Fruit fly (Drosophila melanogaster) whole organism, wandering third instar larva: ENCODE results near the gene Jon65Aiv.

Experiments used
- CG9705 ChIP-seq: fragments of 200-800 bp; sonication (Bioruptor generic); optimal IDR thresholded peaks from 2 replicates; lab custom pipeline; 2018; ENCODE audit warnings: missing biosample characterization, mild to moderate bottlenecking, missing genetic modification characterization
- CrebA ChIP-seq: fragments of 200-800 bp; sonication (Bioruptor generic); optimal IDR thresholded peaks from 2 replicates; lab custom pipeline; 2016; ENCODE audit warnings: missing biosample characterization, mild to moderate bottlenecking, missing genetic modification characterization, borderline replicate concordance
- Dfd ChIP-seq: fragments of >200 bp; optimal IDR thresholded peaks from 2 replicates; lab custom pipeline; 2017; ENCODE audit warnings: missing biosample characterization, missing genetic modification characterization
- Hr78 ChIP-seq: fragments of >200 bp; optimal IDR thresholded peaks from 2 replicates; lab custom pipeline; 2017; ENCODE audit warnings: missing biosample characterization, missing genetic modification characterization
- Hr83 ChIP-seq: fragments of 200-300 bp; sonication (Bioruptor generic); optimal IDR thresholded peaks from 2 replicates; lab custom pipeline; 2016; ENCODE audit warnings: missing biosample characterization, mild to moderate bottlenecking, missing genetic modification characterization, moderate library complexity; ENCODE audit not compliant: poor library complexity, severe bottlenecking
- Mio ChIP-seq: sonication (Bioruptor generic); optimal IDR thresholded peaks from 2 replicates; lab custom pipeline; 2016; ENCODE audit warnings: missing biosample characterization, missing genetic modification characterization
- N ChIP-seq: fragments of >200 bp; optimal IDR thresholded peaks from 2 replicates; lab custom pipeline; 2018; ENCODE audit warnings: missing biosample characterization, missing external identifiers, missing genetic modification characterization
- OdsH ChIP-seq: fragments of 200-800 bp; sonication (Bioruptor generic); optimal IDR thresholded peaks from 2 replicates; lab custom pipeline; 2016; ENCODE audit warnings: missing biosample characterization, mild to moderate bottlenecking, missing genetic modification characterization
- br ChIP-seq: fragments of 200-800 bp; sonication (Bioruptor generic); optimal IDR thresholded peaks from 2 replicates; lab custom pipeline; 2016; ENCODE audit warnings: missing biosample characterization, missing genetic modification characterization
- dl ChIP-seq, 2 experiments: fragments of 175-275, 200-275 bp in 1 of 2; fragments of 200-275 bp in 1 of 2; sonication (Bioruptor generic); optimal IDR thresholded peaks; lab custom pipeline; 2018; ENCODE audit warnings: mild to moderate bottlenecking in 2 of 2, missing biosample characterization in 2 of 2, missing genetic modification characterization in 2 of 2, moderate library complexity in 2 of 2; ENCODE audit not compliant: partially characterized antibody in 2 of 2, insufficient read depth in 1 of 2
- fru ChIP-seq: fragments of 200-800 bp; sonication (Bioruptor generic); optimal IDR thresholded peaks from 3 replicates; lab custom pipeline; 2016; ENCODE audit warnings: missing biosample characterization, mild to moderate bottlenecking, missing genetic modification characterization
- psq ChIP-seq: fragments of 200-800 bp; sonication (Bioruptor generic); optimal IDR thresholded peaks from 3 replicates; lab custom pipeline; 2017; ENCODE audit warnings: missing biosample characterization, mild to moderate bottlenecking, missing genetic modification characterization, moderate library complexity
- sage ChIP-seq: fragments of 200-800 bp; sonication (Bioruptor generic); optimal IDR thresholded peaks from 2 replicates; lab custom pipeline; 2016; ENCODE audit warnings: missing biosample characterization, mild to moderate bottlenecking, missing genetic modification characterization
- woc ChIP-seq: sonication (Bioruptor generic); optimal IDR thresholded peaks from 2 replicates; lab custom pipeline; 2016; ENCODE audit warnings: missing biosample characterization, mild to moderate bottlenecking, missing genetic modification characterization

- no peak for TF ChIP-seq fru (GFP tag; lab: Kevin White, UChicago)
- TF ChIP-seq Hr83 (GFP tag; lab: Kevin White, UChicago) = no peak
- no peak for TF ChIP-seq psq
- no peak for TF ChIP-seq sage (GFP tag; lab: Kevin White, UChicago)
- TF ChIP-seq Dfd (GFP tag; lab: Kevin White, UChicago) = no peak
- TF ChIP-seq N (GFP tag; lab: Kevin White, UChicago) = no peak
- TF ChIP-seq dl (GFP tag; optimal IDR thresholded peaks at IDR 0.05; lab: Kevin White, UChicago; ENCODE audit: insufficient read depth in 1 of 2, partially characterized antibody in 2 of 2) = no peak
- no peak for TF ChIP-seq OdsH
- TF ChIP-seq woc = no peak
- TF ChIP-seq Hr78 (GFP tag; lab: Kevin White, UChicago) = no peak
- no peak for TF ChIP-seq CrebA (GFP tag; lab: Kevin White, UChicago)
- no peak for TF ChIP-seq Mio (GFP tag; lab: Kevin White, UChicago)
- no peak for TF ChIP-seq CG9705 (GFP tag; lab: Kevin White, UChicago)
- no peak for TF ChIP-seq br
These were observed 39.1 kb upstream of the Jon65Aiv start for dm6 chr3L:5999888-6000287.
